Worm (Caenorhabditis elegans) whole organism, mixed stage, embryonic: ENCODE results near the gene C04A11.1.

Source experiments
- bed-3 ChIP-seq: fragments of 200-800 bp; sonication (Bioruptor generic); optimal IDR thresholded peaks from 3 replicates; lab custom pipeline; 2018; ENCODE audit warnings: mild to moderate bottlenecking, missing genetic modification characterization, moderate library complexity, missing compliant biosample characterization
- cnd-1 ChIP-seq: fragments of 200-800 bp; sonication (Bioruptor generic); optimal IDR thresholded peaks from 2 replicates; lab custom pipeline; 2018; ENCODE audit warnings: mild to moderate bottlenecking, missing genetic modification characterization, missing compliant biosample characterization
- nhr-12 ChIP-seq: fragments of 150-350 bp; optimal IDR thresholded peaks from 2 replicates; lab custom pipeline; 2014; ENCODE audit warnings: missing biosample characterization, missing genetic modification characterization
- nhr-2 ChIP-seq: fragments of 150-350 bp; optimal IDR thresholded peaks from 2 replicates; lab custom pipeline; 2014; ENCODE audit warnings: missing biosample characterization, missing genetic modification characterization
- tbx-8 ChIP-seq: fragments of 200-800 bp; sonication (Bioruptor generic); optimal IDR thresholded peaks from 2 replicates; lab custom pipeline; 2018; ENCODE audit warnings: mild to moderate bottlenecking, missing genetic modification characterization, moderate library complexity, missing compliant biosample characterization
- ztf-11 ChIP-seq: fragments of 150-350 bp; optimal IDR thresholded peaks from 2 replicates; lab custom pipeline; 2014; ENCODE audit warnings: missing biosample characterization, missing genetic modification characterization

The C04A11.1 gene

DNA sequence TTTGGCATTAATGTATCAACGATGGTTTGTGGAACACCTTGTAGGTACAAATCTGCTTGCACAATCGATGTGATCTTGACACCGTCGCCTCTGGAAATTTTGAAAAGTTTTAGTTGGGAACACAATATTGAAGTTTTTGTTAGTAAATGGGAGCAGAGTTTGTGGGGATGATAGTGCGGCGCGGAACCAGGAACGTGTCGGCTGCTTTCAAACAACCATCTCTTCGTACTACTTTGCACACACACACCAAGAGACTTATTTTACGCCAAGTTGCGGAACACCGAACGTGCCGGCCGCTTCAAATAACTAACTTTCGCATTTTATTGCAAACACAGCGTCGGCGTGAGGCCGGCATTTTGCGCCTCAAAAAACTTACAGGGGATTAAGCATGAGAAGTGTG lies 48.8 kb downstream of the C04A11.1 start:
- TF ChIP-seq nhr-12 (tag; lab: Kevin White, UChicago) (no peak), bed-3 (GFP tag; lab: Kevin White, UChicago) (no peak), tbx-8 (GFP tag; lab: Kevin White, UChicago) (no peak), nhr-2 (tag; lab: Kevin White, UChicago) (no peak)

DNA sequence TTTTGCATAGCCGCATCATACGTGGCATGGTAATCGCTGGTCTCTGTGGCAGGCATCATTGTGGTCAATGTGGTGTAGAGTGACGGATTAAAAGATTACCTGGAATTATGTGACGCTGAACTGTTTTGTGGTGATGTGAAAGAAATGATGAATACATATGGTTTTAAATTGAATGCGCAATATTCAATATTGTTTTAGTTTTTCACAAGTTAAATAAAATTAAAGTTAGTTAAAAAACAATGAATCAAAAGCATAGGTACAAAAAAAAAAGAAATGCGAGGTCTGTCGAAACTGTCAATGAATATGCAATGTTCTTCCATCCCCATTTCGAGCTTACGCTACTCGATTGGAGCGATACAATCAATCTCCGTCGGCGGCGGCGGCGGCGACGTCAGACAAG lies 51.6 kb downstream of the C04A11.1 start, which contains the start of gene K02D3.2:
Gene K02D3.2 (minus strand): TSS at position 101 of the 400 bp plus-strand sequence.
- TF ChIP-seq cnd-1 (no peak), nhr-12 (tag; lab: Kevin White, UChicago) (no peak), ztf-11 (tag; lab: Kevin White, UChicago) (no peak)
